Worm (Caenorhabditis elegans) whole organism, early embryonic: ENCODE measurements around the gene ZK180.5.

Experiments used
- B0310.2 ChIP-seq: sonication (generic microtip); optimal IDR thresholded peaks from 2 replicates; lab custom pipeline; 2016; ENCODE audit warnings: mild to moderate bottlenecking, missing genetic modification characterization, missing compliant biosample characterization
- aly-1 ChIP-seq: sonication (generic microtip); optimal IDR thresholded peaks from 2 replicates; lab custom pipeline; 2016; ENCODE audit warnings: missing genetic modification characterization, missing compliant biosample characterization
- ama-1 ChIP-seq: fragments of 150-350 bp; optimal IDR thresholded peaks from 2 replicates; lab custom pipeline; 2014
- ceh-13 ChIP-seq: fragments of 200-800 bp; sonication (Bioruptor generic); optimal IDR thresholded peaks from 2 replicates; lab custom pipeline; 2018; ENCODE audit warnings: mild to moderate bottlenecking, missing genetic modification characterization, missing compliant biosample characterization
- ceh-36 ChIP-seq: sonication (generic microtip); optimal IDR thresholded peaks from 2 replicates; lab custom pipeline; 2016; ENCODE audit warnings: missing genetic modification characterization, inconsistent platforms, missing compliant biosample characterization
- ets-7 ChIP-seq: sonication (generic microtip); optimal IDR thresholded peaks from 2 replicates; lab custom pipeline; 2016; ENCODE audit warnings: missing genotype, missing genetic modification characterization, missing compliant biosample characterization
- flt-1 ChIP-seq: fragments of 200-800 bp; sonication (Bioruptor generic); IDR thresholded peaks from 2 replicates; pipeline ENCODE4 v1.3.6; 2022; ENCODE audit warnings: missing genetic modification characterization, missing compliant biosample characterization
- hmbx-1 ChIP-seq: sonication (generic microtip); optimal IDR thresholded peaks from 2 replicates; lab custom pipeline; 2016; ENCODE audit warnings: mild to moderate bottlenecking, missing genetic modification characterization, missing compliant biosample characterization
- hmg-4 ChIP-seq: fragments of 200-800 bp; sonication (Bioruptor generic); optimal IDR thresholded peaks from 2 replicates; lab custom pipeline; 2018; ENCODE audit warnings: mild to moderate bottlenecking, missing genetic modification characterization, missing compliant biosample characterization
- pes-1 ChIP-seq: fragments of 200-800 bp; sonication (Bioruptor generic); IDR thresholded peaks from 2 replicates; pipeline ENCODE4 v1.3.6; 2022; ENCODE audit warnings: missing genetic modification reagents, missing genetic modification characterization, missing compliant biosample characterization
- sea-1 ChIP-seq: fragments of 200-800 bp; sonication (Bioruptor generic); conservative IDR thresholded peaks from 2 replicates; pipeline ENCODE4 v1.3.6; 2022; ENCODE audit warnings: missing genetic modification characterization, missing compliant biosample characterization
- tbx-37 ChIP-seq: fragments of 200-800 bp; sonication (Bioruptor generic); conservative IDR thresholded peaks from 2 replicates; pipeline ENCODE4 v1.3.6; 2022; ENCODE audit warnings: missing genetic modification reagents, missing genetic modification characterization, missing compliant biosample characterization

- no peak for TF ChIP-seq ama-1 (lab: Kevin White, UChicago)
- TF ChIP-seq ceh-36 (tag; lab: Kevin White, UChicago), result no peak
- TF ChIP-seq aly-1 (tag; lab: Kevin White, UChicago), result no peak
- no peak for TF ChIP-seq ets-7 (tag; lab: Kevin White, UChicago)
- no peak for TF ChIP-seq ceh-13 (GFP tag; lab: Kevin White, UChicago)
- no peak for TF ChIP-seq hmg-4 (GFP tag; lab: Kevin White, UChicago)
- no peak for TF ChIP-seq flt-1 (GFP tag; lab: Robert Waterston, UW)
- TF ChIP-seq pes-1, result no peak
- no peak for TF ChIP-seq hmbx-1
- TF ChIP-seq tbx-37 (GFP tag; lab: Robert Waterston, UW), result no peak
- no peak for TF ChIP-seq sea-1 (GFP tag; lab: Robert Waterston, UW)
- no peak for TF ChIP-seq B0310.2 (tag; lab: Kevin White, UChicago)
These were observed 28.9 kb upstream of the ZK180.5 start, which contains the start of gene ZK185.5 for ce11 chrIV:4545818-4546217.
